Fruit fly (Drosophila melanogaster) whole organism: ENCODE measurements around the gene SPoCk.

ENCODE experiments used
- Dll ChIP-seq: fragments of >200 bp; optimal IDR thresholded peaks from 2 replicates; lab custom pipeline; 2017
- pan ChIP-seq: fragments of >200 bp; optimal IDR thresholded peaks from 2 replicates; lab custom pipeline; 2017
- psq ChIP-seq: fragments of >200 bp; optimal IDR thresholded peaks from 2 replicates; lab custom pipeline; 2017
- usp ChIP-seq: fragments of >200 bp; optimal IDR thresholded peaks from 2 replicates; lab custom pipeline; 2017; ENCODE audit warnings: missing biosample characterization, missing genetic modification characterization, mixed read lengths

dm6 chr3L:22713605-22714004 lies 35.6 kb upstream of the SPoCk start:
- TF ChIP-seq usp (GFP tag; lab: Kevin White, UChicago), result no peak
- TF ChIP-seq psq (lab: Kevin White, UChicago), result no peak
- no peak for TF ChIP-seq Dll
- TF ChIP-seq pan (lab: Kevin White, UChicago), result no peak
